Worm (Caenorhabditis elegans): ENCODE results near the gene F31F6.2.

- no peak for TF ChIP-seq ceh-48 (tag; optimal IDR thresholded peaks at IDR 0.05)
- no peak for TF ChIP-seq npax-4 (tag; optimal IDR thresholded peaks at IDR 0.05)
- TF ChIP-seq pqm-1 (tag; optimal IDR thresholded peaks at IDR 0.05): no peak
- no peak for TF ChIP-seq mec-3 (tag; optimal IDR thresholded peaks at IDR 0.05; ENCODE audit: borderline replicate concordance)
- no peak for TF ChIP-seq eyg-1 (tag; optimal IDR thresholded peaks at IDR 0.05)
- TF ChIP-seq fkh-10 (GFP tag; optimal IDR thresholded peaks at IDR 0.05): no peak
Measured at ce11 chrX:14903424-14903823, 31.7 kb upstream of the F31F6.2 start.

Measured in whole organism, late embryonic.